Worm (Caenorhabditis elegans): ENCODE results near the gene F13A7.1.

ce11 chrV:16417014-16417413, 39.3 kb upstream of the F13A7.1 start, which contains the start of gene str-55:
- TF ChIP-seq ttx-3 (tag; optimal IDR thresholded peaks at IDR 0.05) (no peak), hlh-30 (tag; optimal IDR thresholded peaks at IDR 0.05; ENCODE audit: insufficient read depth) (no peak), dve-1 (tag; optimal IDR thresholded peaks at IDR 0.05) (no peak), ceh-9 (tag; optimal IDR thresholded peaks at IDR 0.05) (no peak), mec-3 (tag; optimal IDR thresholded peaks at IDR 0.05; ENCODE audit: borderline replicate concordance) (no peak), nfya-1 (tag; optimal IDR thresholded peaks at IDR 0.05) (no peak), ceh-48 (tag; optimal IDR thresholded peaks at IDR 0.05) (no peak), ceh-2 (tag; optimal IDR thresholded peaks at IDR 0.05) (no peak), ceh-24 (tag; optimal IDR thresholded peaks at IDR 0.05) (no peak), fax-1 (tag; optimal IDR thresholded peaks at IDR 0.05) (no peak), eyg-1 (tag; optimal IDR thresholded peaks at IDR 0.05) (no peak), Y22D7AL.16 (tag; optimal IDR thresholded peaks at IDR 0.05) (no peak), lin-11 (tag; optimal IDR thresholded peaks at IDR 0.05) (no peak)
